Fruit fly (Drosophila melanogaster) whole organism, prepupa: ENCODE data around the gene CG6847.
"Not testable (repeated sequence)": the region's sequence is repeated elsewhere in the genome, so short reads cannot be mapped to it uniquely, and the experiment has no call there.

ENCODE experiments used
- Blimp-1 ChIP-seq: fragments of 200-800 bp; sonication (Bioruptor generic); optimal IDR thresholded peaks from 3 replicates; lab custom pipeline; 2017; ENCODE audit warnings: missing biosample characterization, missing genetic modification characterization, mild to moderate bottlenecking, moderate library complexity, missing genetic modification reagents
- CG10631 ChIP-seq: fragments of 200-800 bp; sonication (Bioruptor generic); optimal IDR thresholded peaks from 2 replicates; lab custom pipeline; 2016; ENCODE audit warnings: missing biosample characterization, missing genetic modification characterization
- CG11294 ChIP-seq: fragments of 200-800 bp; sonication (Bioruptor generic); IDR thresholded peaks from 2 replicates; pipeline ENCODE4 v1.3.6; 2022; ENCODE audit warnings: missing biosample characterization, missing genetic modification characterization
- CG15336 ChIP-seq: fragments of 200-800 bp; sonication (Bioruptor generic); IDR thresholded peaks from 2 replicates; pipeline ENCODE4 v1.3.6; 2022; ENCODE audit warnings: missing biosample characterization, missing genetic modification characterization
- CG31627 ChIP-seq: fragments of 200-800 bp; sonication (Bioruptor generic); optimal IDR thresholded peaks from 3 replicates; lab custom pipeline; 2016; ENCODE audit warnings: missing biosample characterization, missing genetic modification characterization
- CG34406 ChIP-seq: fragments of 200-800 bp; sonication (Bioruptor generic); optimal IDR thresholded peaks from 3 replicates; lab custom pipeline; 2016; ENCODE audit warnings: missing biosample characterization, missing genetic modification characterization
- CG6808 ChIP-seq: fragments of 200-800 bp; sonication (Bioruptor generic); optimal IDR thresholded peaks from 3 replicates; lab custom pipeline; 2017; ENCODE audit warnings: missing biosample characterization, missing genetic modification characterization, mild to moderate bottlenecking, moderate library complexity, missing genetic modification reagents
- CG6854 ChIP-seq: fragments of 200-800 bp; sonication (Bioruptor generic); optimal IDR thresholded peaks from 2 replicates; lab custom pipeline; 2017; ENCODE audit warnings: missing biosample characterization, mild to moderate bottlenecking, missing genetic modification characterization
- CG8319 ChIP-seq: fragments of 200-800 bp; sonication (Bioruptor generic); optimal IDR thresholded peaks from 3 replicates; lab custom pipeline; 2016; ENCODE audit warnings: missing biosample characterization, missing genetic modification characterization
- Eip75B ChIP-seq: fragments of 200-800 bp; sonication (Bioruptor generic); optimal IDR thresholded peaks from 3 replicates; lab custom pipeline; 2016; ENCODE audit warnings: missing biosample characterization, missing genetic modification characterization
- Eip78C ChIP-seq: fragments of 200-800 bp; sonication (Bioruptor generic); peaks from one replicate; lab custom pipeline; 2016; ENCODE audit warnings: missing biosample characterization, missing genetic modification characterization
- Eip93F ChIP-seq: fragments of 200-800 bp; sonication (Bioruptor generic); optimal IDR thresholded peaks from 2 replicates; lab custom pipeline; 2016; ENCODE audit warnings: missing biosample characterization, mild to moderate bottlenecking, missing genetic modification characterization
- Ets96B ChIP-seq: fragments of 200-800 bp; optimal IDR thresholded peaks from 2 replicates; lab custom pipeline; 2019; ENCODE audit warnings: missing biosample characterization, mild to moderate bottlenecking, missing genetic modification characterization, moderate library complexity
- Sox102F ChIP-seq: fragments of 200-800 bp; sonication (Bioruptor generic); optimal IDR thresholded peaks from 2 replicates; lab custom pipeline; 2016; ENCODE audit warnings: missing biosample characterization, mild to moderate bottlenecking, missing genetic modification characterization
- Sox14 ChIP-seq: fragments of 200-800 bp; sonication (Bioruptor generic); optimal IDR thresholded peaks from 3 replicates; lab custom pipeline; 2016; ENCODE audit warnings: missing biosample characterization, missing genetic modification characterization
- achi ChIP-seq: fragments of 200-800 bp; sonication (Bioruptor generic); optimal IDR thresholded peaks from 3 replicates; lab custom pipeline; 2016; ENCODE audit warnings: missing biosample characterization, missing genetic modification characterization
- acj6 ChIP-seq: fragments of 200-800 bp; sonication (Bioruptor generic); optimal IDR thresholded peaks from 3 replicates; lab custom pipeline; 2016; ENCODE audit warnings: missing biosample characterization, missing genetic modification characterization
- dac ChIP-seq: fragments of 200-800 bp; sonication (Bioruptor generic); optimal IDR thresholded peaks from 2 replicates; lab custom pipeline; 2017; ENCODE audit warnings: missing biosample characterization, mild to moderate bottlenecking, missing genetic modification characterization
- esn ChIP-seq: fragments of 200-800 bp; sonication (Bioruptor generic); optimal IDR thresholded peaks from 2 replicates; lab custom pipeline; 2016; ENCODE audit warnings: missing biosample characterization, mild to moderate bottlenecking, missing genetic modification characterization, moderate library complexity
- fd85E ChIP-seq: fragments of 200-800 bp; sonication (Bioruptor generic); optimal IDR thresholded peaks from 3 replicates; lab custom pipeline; 2016; ENCODE audit warnings: missing biosample characterization, missing genetic modification characterization
- fkh ChIP-seq: fragments of 200-800 bp; sonication (Bioruptor generic); optimal IDR thresholded peaks from 3 replicates; lab custom pipeline; 2017; ENCODE audit warnings: missing biosample characterization, mild to moderate bottlenecking, missing genetic modification characterization, moderate library complexity
- lz ChIP-seq: fragments of 200-800 bp; sonication (Bioruptor generic); optimal IDR thresholded peaks from 3 replicates; lab custom pipeline; 2016; ENCODE audit warnings: missing biosample characterization, missing genetic modification characterization
- salr ChIP-seq, 2 experiments: fragments of 200-800 bp; sonication (Bioruptor generic); optimal IDR thresholded peaks; 3 replicates each; lab custom pipeline; 2016 to 2018; ENCODE audit warnings: missing biosample characterization in 2 of 2, missing genetic modification characterization in 2 of 2, mild to moderate bottlenecking in 1 of 2
- spab ChIP-seq: fragments of 200-800 bp; sonication (Bioruptor generic); optimal IDR thresholded peaks from 2 replicates; lab custom pipeline; 2017; ENCODE audit warnings: missing biosample characterization, mild to moderate bottlenecking, missing genetic modification characterization, missing genetic modification reagents
- svp ChIP-seq: fragments of 200-800 bp; sonication (Bioruptor generic); peaks from one replicate; lab custom pipeline; 2016; ENCODE audit warnings: missing biosample characterization, missing genetic modification characterization
- vri ChIP-seq: fragments of 200-800 bp; sonication (Bioruptor generic); optimal IDR thresholded peaks from 3 replicates; lab custom pipeline; 2016; ENCODE audit warnings: missing biosample characterization, mild to moderate bottlenecking, missing genetic modification characterization

The CG6847 gene

DNA sequence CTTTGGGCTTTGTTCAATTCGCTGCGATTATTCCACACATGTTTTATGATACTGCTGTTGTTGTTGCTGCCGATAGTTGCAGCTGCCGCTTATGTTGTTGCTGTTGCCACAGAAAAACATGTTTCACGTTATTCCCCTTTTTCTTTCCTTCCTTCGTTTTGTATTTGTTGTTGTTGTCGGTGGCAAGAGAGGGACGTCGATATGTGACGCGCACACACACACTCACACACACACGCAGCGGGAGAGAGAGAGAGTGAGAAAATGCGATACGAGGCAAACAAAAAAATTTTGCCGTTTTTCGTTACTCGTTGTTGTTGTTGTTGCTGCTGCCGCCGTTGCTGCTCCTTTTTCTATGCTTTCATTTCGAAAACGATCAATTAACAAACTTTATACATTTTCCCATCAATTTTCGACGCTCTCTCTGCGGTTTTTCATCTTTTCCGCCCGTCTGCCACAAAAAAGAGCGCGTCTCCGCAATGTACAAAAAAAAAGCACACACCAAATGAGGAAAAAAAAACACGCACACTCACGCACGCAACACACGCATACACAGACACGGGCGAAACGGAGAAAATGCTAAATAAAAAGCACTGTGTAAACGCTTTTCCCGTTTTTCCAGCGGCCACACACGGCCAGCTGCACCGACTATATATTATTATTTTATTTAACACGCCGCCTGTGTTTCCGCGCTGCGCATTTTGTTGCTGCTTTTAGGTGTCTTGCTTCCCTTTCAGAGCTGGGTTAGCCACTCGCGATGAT lies 24.6 kb upstream of the CG6847 start (continued):
- TF ChIP-seq spab, result peak; percentile 75
- peak; percentile 35 for TF ChIP-seq Sox102F
- peak; percentile 56 for TF ChIP-seq dac (GFP tag; lab: Kevin White, UChicago)
- no peak for TF ChIP-seq svp (GFP tag; lab: Kevin White, UChicago)
- peak; percentile 89 for TF ChIP-seq CG6808 (GFP tag; lab: Kevin White, UChicago)
- peak; percentile 16 for TF ChIP-seq Eip93F (GFP tag; lab: Kevin White, UChicago)
- TF ChIP-seq CG6854 (GFP tag; lab: Kevin White, UChicago), result peak; percentile 68
- peak; percentile 72 for TF ChIP-seq Ets96B (tag; lab: Kevin White, UChicago)
- peak; percentile 20 for TF ChIP-seq vri

DNA sequence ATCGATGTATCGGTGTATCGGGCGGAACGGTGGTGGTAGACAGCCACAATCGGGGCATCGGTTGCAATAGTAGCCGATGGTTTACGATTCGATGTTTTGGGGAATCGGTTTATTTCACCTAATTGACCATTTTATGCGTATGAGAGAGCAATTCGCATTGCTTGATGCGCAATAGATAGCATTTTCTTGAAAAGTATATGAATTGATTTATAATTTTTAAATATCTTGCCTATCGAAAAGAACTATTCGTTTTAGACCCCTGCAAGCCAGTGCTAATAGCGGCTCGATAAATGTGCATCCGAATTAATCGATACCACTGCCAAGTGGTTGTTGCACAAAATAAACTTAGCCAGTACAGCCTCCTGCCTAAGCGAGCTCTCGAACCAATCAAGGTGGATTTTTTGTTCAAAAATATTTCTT lies 24.0 kb upstream of the CG6847 start, which contains the start of gene mnb:
Gene mnb (minus strand): TSS at position 15 of the 420 bp plus-strand sequence.
- peak; percentile 32 for TF ChIP-seq esn (GFP tag; lab: Kevin White, UChicago)
- TF ChIP-seq lz (GFP tag; lab: Kevin White, UChicago), result no peak
- TF ChIP-seq svp (GFP tag; lab: Kevin White, UChicago), result peak; percentile 73
- TF ChIP-seq CG10631, result no peak
- no peak for TF ChIP-seq CG34406 (GFP tag; lab: Kevin White, UChicago)
- no peak for TF ChIP-seq CG15336 (GFP tag; lab: Robert Waterston, UW)
- peak; percentile 4 for TF ChIP-seq acj6 (GFP tag; lab: Kevin White, UChicago)
- no peak for TF ChIP-seq CG8319
- TF ChIP-seq CG31627, result peak; percentile 7

DNA sequence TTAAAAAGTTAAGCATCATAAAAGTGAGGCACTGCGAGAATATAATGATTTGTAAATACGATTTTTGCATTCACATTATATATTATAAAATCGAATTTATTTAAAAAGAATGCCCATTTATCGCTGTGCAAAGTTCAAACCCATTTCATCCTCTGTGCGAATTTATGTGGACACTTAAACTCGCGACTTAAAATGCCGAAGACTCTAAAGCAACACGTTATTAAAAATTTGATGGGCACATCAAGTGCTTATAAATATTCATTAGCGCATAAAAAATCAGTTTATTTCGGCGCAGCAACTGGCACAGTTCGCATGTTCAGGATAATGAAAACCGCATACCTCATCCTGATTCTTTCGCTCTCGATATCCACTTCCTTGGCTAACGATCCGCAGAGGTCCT lies 23.4 kb upstream of the CG6847 start, which contains the start of gene CG6788:
Gene CG6788 (plus strand): TSS at position 301 of the 400 bp plus-strand sequence.
- TF ChIP-seq spab, result no peak
- TF ChIP-seq Blimp-1 (GFP tag; lab: Kevin White, UChicago), result no peak
- no peak for TF ChIP-seq CG11294 (GFP tag; lab: Robert Waterston, UW)
- no peak for TF ChIP-seq achi (GFP tag; lab: Kevin White, UChicago)
- no peak for TF ChIP-seq CG15336 (GFP tag; lab: Robert Waterston, UW)
- TF ChIP-seq Eip93F (GFP tag; lab: Kevin White, UChicago), result no peak
- no peak for TF ChIP-seq salr (GFP tag; optimal IDR thresholded peaks at IDR 0.05; lab: Kevin White, UChicago)

DNA sequence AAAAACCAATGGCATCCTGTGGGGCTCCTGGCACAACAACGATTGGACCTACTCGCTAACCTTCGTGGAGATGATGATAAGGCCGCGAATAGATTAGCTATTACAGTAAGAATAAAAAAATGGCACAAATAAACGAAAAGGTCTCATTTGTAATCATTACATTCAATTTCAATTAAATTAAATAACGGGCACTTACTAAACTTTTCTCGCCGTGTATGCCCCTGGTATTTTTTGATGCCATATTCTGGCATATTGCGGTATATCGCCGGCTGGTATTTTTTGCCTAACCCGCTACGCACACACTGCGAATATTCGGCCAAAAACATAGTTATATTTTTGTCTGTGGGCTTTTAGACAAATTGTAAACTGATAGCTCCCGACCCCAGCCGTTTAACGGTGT lies 22.0 kb upstream of the CG6847 start, which contains the start of gene Gss1:
Gene Gss1 (plus strand): TSS at position 301 of the 400 bp plus-strand sequence.
- not testable (repeated sequence) for TF ChIP-seq svp, CG6854, esn (GFP tag; lab: Kevin White, UChicago)

DNA sequence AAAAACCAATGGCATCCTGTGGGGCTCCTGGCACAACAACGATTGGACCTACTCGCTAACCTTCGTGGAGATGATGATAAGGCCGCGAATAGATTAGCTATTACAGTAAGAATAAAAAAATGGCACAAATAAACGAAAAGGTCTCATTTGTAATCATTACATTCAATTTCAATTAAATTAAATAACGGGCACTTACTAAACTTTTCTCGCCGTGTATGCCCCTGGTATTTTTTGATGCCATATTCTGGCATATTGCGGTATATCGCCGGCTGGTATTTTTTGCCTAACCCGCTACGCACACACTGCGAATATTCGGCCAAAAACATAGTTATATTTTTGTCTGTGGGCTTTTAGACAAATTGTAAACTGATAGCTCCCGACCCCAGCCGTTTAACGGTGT lies 11.9 kb upstream of the CG6847 start, which contains the start of gene Gss2:
Gene Gss2 (plus strand): TSS at position 301 of the 400 bp plus-strand sequence.
- TF ChIP-seq CG6808, acj6, Eip75B (GFP tag; lab: Kevin White, UChicago): not testable (repeated sequence)
- TF ChIP-seq, all 60 proteins: peak for 0; not testable (repeated sequence) for 60

DNA sequence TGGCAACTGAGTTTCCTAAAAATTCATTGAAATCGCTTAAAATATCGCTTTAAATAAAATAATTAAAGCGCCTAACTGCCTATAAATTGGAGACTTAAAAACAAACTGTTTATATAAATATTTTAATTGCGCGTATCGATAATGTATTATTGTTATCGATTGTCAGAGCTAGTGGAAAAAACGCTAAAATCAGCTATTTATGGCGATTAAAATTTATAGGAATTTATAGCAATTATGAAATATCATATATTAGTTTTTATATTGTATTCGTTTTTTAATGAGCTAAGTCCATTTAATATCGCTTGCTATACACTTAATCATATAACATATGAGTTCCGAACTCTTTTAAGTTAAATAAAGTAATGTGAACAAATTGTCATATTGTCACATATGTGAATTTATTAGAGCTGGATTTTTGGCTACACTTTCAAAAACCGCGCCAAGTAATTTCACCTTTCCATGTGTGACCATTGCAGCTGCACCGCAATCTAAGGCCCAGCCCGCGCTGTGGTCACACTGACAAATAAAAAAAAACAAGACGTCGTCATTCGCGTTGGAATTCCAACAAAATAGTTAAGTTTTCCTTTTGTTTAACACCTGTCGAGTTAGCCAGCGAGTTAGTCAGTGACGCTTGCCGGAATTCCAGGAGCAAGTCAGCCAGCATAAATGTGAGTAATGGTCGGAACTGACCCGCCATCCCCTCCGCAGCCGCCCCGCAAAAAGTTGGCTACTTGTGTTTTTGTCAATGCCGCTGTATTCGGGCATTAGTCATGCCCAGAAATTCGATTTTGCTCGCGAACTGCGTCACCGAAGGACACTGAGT lies 3.9 kb upstream of the CG6847 start, which contains the start of the genes CG7772 and Vps4:
Gene CG7772 (minus strand): TSS at position 78 of the 823 bp plus-strand sequence.
Gene Vps4 (plus strand): TSS at position 509 of the 823 bp plus-strand sequence.
- TF ChIP-seq fkh (GFP tag; lab: Kevin White, UChicago) (peak; percentile 57), fd85E (no peak), svp (GFP tag; lab: Kevin White, UChicago) (peak; percentile 56), Sox14 (GFP tag; lab: Kevin White, UChicago) (peak; percentile 11), Eip78C (GFP tag; lab: Kevin White, UChicago) (peak; percentile 37)
